Fruit fly (Drosophila melanogaster): ENCODE measurements around the gene CG10877.

CG10877 gene

DNA sequence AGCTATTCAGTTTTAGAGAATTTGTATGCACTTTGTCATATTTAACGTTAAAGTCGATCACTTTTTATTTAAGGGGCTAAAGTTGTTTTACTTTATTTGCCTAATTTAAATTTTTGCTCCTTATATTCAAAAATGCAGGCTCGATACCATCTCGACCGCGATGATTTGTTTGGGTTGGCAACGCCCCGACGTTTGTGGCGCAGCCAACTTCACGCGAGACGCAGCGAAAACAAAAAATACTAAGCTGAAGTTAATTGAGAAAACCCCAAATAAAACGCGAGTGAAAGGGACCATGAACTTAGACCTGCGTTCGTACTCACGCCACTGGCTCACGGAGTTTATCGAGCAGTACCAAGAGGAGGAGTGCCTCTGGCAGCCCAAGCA, 5.8 kb downstream of the CG10877 start (continued):
- TF ChIP-seq dimm (GFP tag; IDR thresholded peaks at IDR 0.05) (no peak), CG4707 (GFP tag; optimal IDR thresholded peaks at IDR 0.05) (no peak), CG13424 (tag; optimal IDR thresholded peaks at IDR 0.05) (no peak), CG42726 (GFP tag; IDR thresholded peaks at IDR 0.05; ENCODE audit: partially characterized antibody) (peak; percentile 48; the same call in 1 of the 2 replicates), trh (GFP tag; optimal IDR thresholded peaks at IDR 0.05) (no peak), Mrtf (GFP tag; IDR thresholded peaks at IDR 0.05) (no peak), pb (GFP tag; optimal IDR thresholded peaks at IDR 0.05) (peak; percentile 17), CG12744 (GFP tag; optimal IDR thresholded peaks at IDR 0.05) (no peak), Atf3 (GFP tag; optimal IDR thresholded peaks at IDR 0.05) (no peak), dati (GFP tag; IDR thresholded peaks at IDR 0.05) (no peak), CG18764 (GFP tag; optimal IDR thresholded peaks at IDR 0.05) (no peak), CG18599 (GFP tag; optimal IDR thresholded peaks at IDR 0.05) (no peak), CG7556 (GFP tag; optimal IDR thresholded peaks at IDR 0.05) (peak; percentile 17), CG32767 (GFP tag; IDR thresholded peaks at IDR 0.05) (no peak), luna (GFP tag; optimal IDR thresholded peaks at IDR 0.05) (peak; percentile 3), hth (optimal IDR thresholded peaks at IDR 0.05) (no peak), Ssrp (tag; optimal IDR thresholded peaks at IDR 0.05) (peak; percentile 4), CG2875 (GFP tag; optimal IDR thresholded peaks at IDR 0.05) (peak; percentile 1), CG10274 (GFP tag; optimal IDR thresholded peaks at IDR 0.05) (no peak), Scr (GFP tag; IDR thresholded peaks at IDR 0.05; ENCODE audit: partially characterized antibody) (peak; percentile 47), lilli (GFP tag; optimal IDR thresholded peaks at IDR 0.05) (no peak), slbo (GFP tag; IDR thresholded peaks at IDR 0.05) (peak; percentile 72), sr (GFP tag; IDR thresholded peaks at IDR 0.05) (no peak), CG6791 (GFP tag; IDR thresholded peaks at IDR 0.05; ENCODE audit: partially characterized antibody) (peak; percentile 61), zf30C (GFP tag; optimal IDR thresholded peaks at IDR 0.05) (no peak), sens (GFP tag) (peak; percentile 50), Side (GFP tag; optimal IDR thresholded peaks at IDR 0.05) (peak; percentile 24), MESR4 (GFP tag; optimal IDR thresholded peaks at IDR 0.05) (peak; percentile 81), pita (GFP tag; optimal IDR thresholded peaks at IDR 0.05) (no peak), esg (GFP tag; conservative IDR thresholded peaks at IDR 0.05) (no peak), CG11504 (tag; optimal IDR thresholded peaks at IDR 0.05) (no peak), Usf (GFP tag; optimal IDR thresholded peaks at IDR 0.05) (no peak), Dp (GFP tag; optimal IDR thresholded peaks at IDR 0.05) (peak; percentile 78), CG34422 (GFP tag; IDR thresholded peaks at IDR 0.05) (peak; percentile 18; the same call in 1 of the 3 replicates), CG17802 (tag; optimal IDR thresholded peaks at IDR 0.05) (no peak), CG8359 (GFP tag; optimal IDR thresholded peaks at IDR 0.05; ENCODE audit: borderline replicate concordance) (no peak), Drgx (GFP tag; IDR thresholded peaks at IDR 0.05) (no peak), Hey (tag; optimal IDR thresholded peaks at IDR 0.05) (no peak), tap (tag; optimal IDR thresholded peaks at IDR 0.05) (no peak), Sox100B (GFP tag; optimal IDR thresholded peaks at IDR 0.05) (peak; percentile 19), vvl (GFP tag; IDR thresholded peaks at IDR 0.05) (peak; percentile 35; the same call in 1 of the 2 replicates), CG3995 (GFP tag; optimal IDR thresholded peaks at IDR 0.05) (no peak), CG12391 (tag; optimal IDR thresholded peaks at IDR 0.05) (no peak), pfk (GFP tag; optimal IDR thresholded peaks at IDR 0.05) (no peak), ham (GFP tag; IDR thresholded peaks at IDR 0.05) (no peak), CG43689 (GFP tag; IDR thresholded peaks at IDR 0.05) (no peak), sna (GFP tag; IDR thresholded peaks at IDR 0.05; ENCODE audit: partially characterized antibody) (no peak), chm (GFP tag; IDR thresholded peaks at IDR 0.05) (peak; percentile 55; the same call in 1 of the 2 replicates), ttk (GFP tag; IDR thresholded peaks at IDR 0.05) (no peak; the same call in 1 of the 2 replicates), CG7357 (GFP tag; IDR thresholded peaks at IDR 0.05) (no peak), Hand (GFP tag; optimal IDR thresholded peaks at IDR 0.05) (no peak), CG11695 (GFP tag; IDR thresholded peaks at IDR 0.05) (no peak)
